Worm (Caenorhabditis elegans) whole organism, late embryonic: ENCODE measurements around the gene srj-4.

ENCODE experiments used
- C08G9.2 ChIP-seq: sonication (generic microtip); optimal IDR thresholded peaks from 2 replicates; lab custom pipeline; 2016; ENCODE audit warnings: mild to moderate bottlenecking, missing genetic modification characterization, moderate library complexity, missing compliant biosample characterization
- C38D4.7 ChIP-seq: fragments of 200-800 bp; sonication (Bioruptor generic); optimal IDR thresholded peaks from 2 replicates; lab custom pipeline; 2018; ENCODE audit warnings: mild to moderate bottlenecking, missing genetic modification characterization, moderate library complexity, missing compliant biosample characterization
- K02D7.2 ChIP-seq: sonication (generic microtip); optimal IDR thresholded peaks from 2 replicates; lab custom pipeline; 2017; ENCODE audit warnings: mild to moderate bottlenecking, missing genetic modification characterization, missing compliant biosample characterization
- K09A11.1 ChIP-seq: sonication (generic microtip); optimal IDR thresholded peaks from 2 replicates; lab custom pipeline; 2017; ENCODE audit warnings: antibody characterized with exemption, mild to moderate bottlenecking, missing genetic modification characterization, missing compliant biosample characterization; ENCODE audit not compliant: insufficient read depth
- T23F11.4 ChIP-seq: fragments of 200-800 bp; sonication (Bioruptor generic); optimal IDR thresholded peaks from 2 replicates; lab custom pipeline; 2018; ENCODE audit warnings: mild to moderate bottlenecking, missing genetic modification characterization, missing compliant biosample characterization
- Y22D7AL.16 ChIP-seq: sonication (generic microtip); optimal IDR thresholded peaks from 2 replicates; lab custom pipeline; 2016; ENCODE audit warnings: missing genetic modification characterization, missing compliant biosample characterization
- ceh-18 ChIP-seq: sonication (generic microtip); optimal IDR thresholded peaks from 2 replicates; lab custom pipeline; 2016; ENCODE audit warnings: missing genetic modification characterization, missing compliant biosample characterization
- ceh-2 ChIP-seq: sonication (generic microtip); optimal IDR thresholded peaks from 2 replicates; lab custom pipeline; 2016; ENCODE audit warnings: missing genotype, missing genetic modification characterization, missing compliant biosample characterization
- ceh-24 ChIP-seq: sonication (generic microtip); optimal IDR thresholded peaks from 2 replicates; lab custom pipeline; 2016; ENCODE audit warnings: mild to moderate bottlenecking, missing genetic modification characterization, missing compliant biosample characterization
- ceh-30 ChIP-seq: fragments of 150-350 bp; optimal IDR thresholded peaks from 2 replicates; lab custom pipeline; 2014; ENCODE audit warnings: missing biosample characterization, missing genetic modification characterization
- ceh-31 ChIP-seq: sonication (generic microtip); optimal IDR thresholded peaks from 2 replicates; lab custom pipeline; 2016; ENCODE audit warnings: missing genetic modification characterization, missing compliant biosample characterization
- ceh-48 ChIP-seq: sonication (generic microtip); optimal IDR thresholded peaks from 2 replicates; lab custom pipeline; 2016; ENCODE audit warnings: missing genetic modification characterization, inconsistent platforms, missing compliant biosample characterization
- ceh-6 ChIP-seq: fragments of 200-800 bp; sonication (Bioruptor generic); optimal IDR thresholded peaks from 2 replicates; lab custom pipeline; 2018; ENCODE audit warnings: mild to moderate bottlenecking, missing genetic modification characterization, missing compliant biosample characterization
- dmd-4 ChIP-seq: sonication (generic microtip); optimal IDR thresholded peaks from 2 replicates; lab custom pipeline; 2016; ENCODE audit warnings: borderline replicate concordance, missing genetic modification characterization, missing compliant biosample characterization
- dve-1 ChIP-seq: sonication (generic microtip); optimal IDR thresholded peaks from 2 replicates; lab custom pipeline; 2017; ENCODE audit warnings: antibody characterized with exemption, mild to moderate bottlenecking, missing genetic modification characterization, missing compliant biosample characterization
- elt-4 ChIP-seq: sonication (generic microtip); optimal IDR thresholded peaks from 2 replicates; lab custom pipeline; 2016; ENCODE audit warnings: missing genetic modification characterization, missing compliant biosample characterization
- fkh-10 ChIP-seq: fragments of 150-350 bp; optimal IDR thresholded peaks from 2 replicates; lab custom pipeline; 2014; ENCODE audit warnings: missing biosample characterization, missing genetic modification reagents, missing genetic modification characterization
- gmeb-2 ChIP-seq: sonication (generic microtip); optimal IDR thresholded peaks from 2 replicates; lab custom pipeline; 2016; ENCODE audit warnings: missing genetic modification characterization, inconsistent platforms, missing compliant biosample characterization
- hlh-15 ChIP-seq: sonication (generic microtip); optimal IDR thresholded peaks from 2 replicates; lab custom pipeline; 2016; ENCODE audit warnings: missing genetic modification characterization, missing compliant biosample characterization
- hlh-30 ChIP-seq: sonication (generic microtip); optimal IDR thresholded peaks from 2 replicates; lab custom pipeline; 2017; ENCODE audit warnings: antibody characterized with exemption, missing genetic modification characterization, missing compliant biosample characterization; ENCODE audit not compliant: insufficient read depth
- hlh-8 ChIP-seq: sonication (generic microtip); optimal IDR thresholded peaks from 2 replicates; lab custom pipeline; 2016; ENCODE audit warnings: missing genotype, missing genetic modification characterization, missing compliant biosample characterization
- mec-3 ChIP-seq: sonication (generic microtip); optimal IDR thresholded peaks from 2 replicates; lab custom pipeline; 2016; ENCODE audit warnings: borderline replicate concordance, missing genetic modification characterization, missing compliant biosample characterization
- nfya-1 ChIP-seq: sonication (generic microtip); optimal IDR thresholded peaks from 2 replicates; lab custom pipeline; 2017; ENCODE audit warnings: missing genetic modification characterization, mild to moderate bottlenecking, missing compliant biosample characterization, antibody characterized with exemption, moderate library complexity
- odd-2 ChIP-seq: sonication (generic microtip); optimal IDR thresholded peaks from 2 replicates; lab custom pipeline; 2017; ENCODE audit warnings: antibody characterized with exemption, mild to moderate bottlenecking, missing genetic modification characterization, missing compliant biosample characterization
- pat-9 ChIP-seq: fragments of 200-800 bp; sonication (Bioruptor generic); optimal IDR thresholded peaks from 2 replicates; lab custom pipeline; 2018; ENCODE audit warnings: mild to moderate bottlenecking, missing genetic modification characterization, moderate library complexity, missing compliant biosample characterization
- pha-2 ChIP-seq: sonication (generic microtip); optimal IDR thresholded peaks from 2 replicates; lab custom pipeline; 2017; ENCODE audit warnings: mild to moderate bottlenecking, missing genetic modification characterization, missing compliant biosample characterization
- pha-4 ChIP-seq: fragments of 150-350 bp; optimal IDR thresholded peaks from 2 replicates; lab custom pipeline; 2018; ENCODE audit warnings: missing biosample characterization, missing genetic modification reagents, missing genetic modification characterization
- ref-2 ChIP-seq: sonication (generic microtip); optimal IDR thresholded peaks from 2 replicates; lab custom pipeline; 2016; ENCODE audit warnings: missing genetic modification characterization, missing compliant biosample characterization
- rnt-1 ChIP-seq: sonication (generic microtip); optimal IDR thresholded peaks from 2 replicates; lab custom pipeline; 2016; ENCODE audit warnings: missing genetic modification characterization, missing compliant biosample characterization
- sox-4 ChIP-seq: sonication (generic microtip); optimal IDR thresholded peaks from 2 replicates; lab custom pipeline; 2017; ENCODE audit warnings: mild to moderate bottlenecking, missing genetic modification characterization, inconsistent platforms, missing compliant biosample characterization
- syd-9 ChIP-seq: sonication (generic microtip); optimal IDR thresholded peaks from 2 replicates; lab custom pipeline; 2016; ENCODE audit warnings: mild to moderate bottlenecking, missing genetic modification characterization, moderate library complexity, missing compliant biosample characterization
- tbx-2 ChIP-seq: sonication (generic microtip); optimal IDR thresholded peaks from 2 replicates; lab custom pipeline; 2016; ENCODE audit warnings: missing genetic modification characterization, missing compliant biosample characterization
- unc-42 ChIP-seq: sonication (generic microtip); optimal IDR thresholded peaks from 2 replicates; lab custom pipeline; 2016; ENCODE audit warnings: missing genotype, missing genetic modification characterization, missing compliant biosample characterization
- zip-5 ChIP-seq: sonication (generic microtip); optimal IDR thresholded peaks from 2 replicates; lab custom pipeline; 2016; ENCODE audit warnings: missing genetic modification characterization, missing compliant biosample characterization
- ztf-16 ChIP-seq: sonication (generic microtip); optimal IDR thresholded peaks from 2 replicates; lab custom pipeline; 2017; ENCODE audit warnings: missing genetic modification characterization, missing compliant biosample characterization

The srj-4 gene

DNA sequence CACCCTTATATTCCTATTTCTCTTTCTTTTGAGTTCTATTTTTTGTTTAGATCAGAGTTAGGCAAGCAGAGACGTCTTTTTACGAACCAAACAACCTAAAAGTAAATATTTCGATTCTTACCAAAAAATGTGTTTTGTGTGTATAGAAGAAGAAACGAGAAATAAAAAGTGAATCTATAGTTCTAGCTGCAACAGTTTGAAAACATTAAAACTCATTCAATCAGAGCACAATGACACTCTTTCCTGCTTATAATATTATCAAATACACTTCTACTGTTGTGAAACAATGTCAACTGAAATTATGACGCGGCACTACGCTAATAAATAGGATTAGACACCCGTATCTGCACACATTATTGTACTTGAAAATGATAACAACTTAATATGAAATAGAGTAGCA is 32.8 kb downstream of the srj-4 start, which contains the start of gene ZK836.3:
Gene ZK836.3, minus strand, starts transcription at position 101 of the 400 bp plus-strand sequence.
- TF ChIP-seq mec-3 (no peak), dmd-4 (tag; lab: Kevin White, UChicago) (no peak), T23F11.4 (GFP tag; lab: Kevin White, UChicago) (no peak), ceh-6 (GFP tag; lab: Kevin White, UChicago) (no peak), ceh-31 (no peak), C38D4.7 (GFP tag; lab: Kevin White, UChicago) (no peak), sox-4 (tag; lab: Kevin White, UChicago) (no peak)

DNA sequence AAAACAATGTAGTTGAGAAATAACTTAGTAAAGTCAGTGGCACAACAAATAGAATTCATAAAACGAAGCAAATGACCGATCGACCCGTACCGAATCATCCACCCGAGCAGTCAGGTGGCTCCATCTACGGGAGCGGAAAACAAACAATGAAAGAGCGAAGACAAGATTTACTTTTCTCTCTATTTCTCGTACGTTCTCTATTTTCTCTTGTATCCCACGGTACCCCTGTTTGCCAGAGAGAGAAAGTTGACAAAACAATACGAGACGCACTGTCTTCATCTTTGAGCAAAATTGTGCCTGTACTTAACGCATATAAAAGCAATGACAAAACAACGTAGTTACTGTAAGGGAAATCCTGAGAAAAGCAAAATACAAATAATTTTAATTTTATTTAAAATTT is 33.7 kb downstream of the srj-4 start:
- TF ChIP-seq C08G9.2 (tag; lab: Kevin White, UChicago) (no peak), sox-4 (tag; lab: Kevin White, UChicago) (no peak), ceh-48 (tag; lab: Kevin White, UChicago) (no peak), K02D7.2 (tag; lab: Kevin White, UChicago) (no peak), hlh-8 (tag; lab: Kevin White, UChicago) (no peak), ceh-2 (no peak), pha-4 (no peak), ceh-30 (no peak), gmeb-2 (tag; lab: Kevin White, UChicago) (no peak), odd-2 (no peak), syd-9 (no peak)

DNA sequence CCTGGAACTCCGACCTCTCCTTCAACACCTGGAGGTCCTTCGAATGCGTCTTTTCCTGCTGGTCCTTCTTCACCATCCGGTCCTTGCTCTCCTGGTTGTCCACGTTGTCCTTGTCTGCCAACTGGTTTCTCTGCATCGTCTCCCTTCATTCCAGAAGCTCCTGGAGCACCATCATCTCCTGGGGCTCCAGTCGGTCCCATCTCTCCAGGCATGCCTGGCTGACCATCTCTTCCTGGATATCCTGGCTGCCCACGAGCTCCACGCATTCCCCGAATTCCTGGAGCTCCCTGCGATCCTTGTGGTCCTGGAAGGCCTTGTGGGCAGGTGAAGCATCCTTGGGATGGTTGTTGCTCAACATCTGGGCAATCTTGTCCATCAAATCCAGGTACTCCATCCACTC is 34.7 kb downstream of the srj-4 start:
- TF ChIP-seq ceh-24 (tag; lab: Kevin White, UChicago) (no peak), pat-9 (no peak), elt-4 (peak; percentile 39), ceh-6 (GFP tag; lab: Kevin White, UChicago) (no peak), sox-4 (tag; lab: Kevin White, UChicago) (no peak)

- TF ChIP-seq rnt-1 (tag; lab: Kevin White, UChicago) = peak; percentile 4
- TF ChIP-seq ztf-16 = no peak
Measured at ce11 chrV:12198545-12198944, 35.5 kb downstream of the srj-4 start, which contains the start of gene lon-3. Gene lon-3, minus strand, starts transcription at chrV:12198645.

- TF ChIP-seq ref-2 (tag; lab: Kevin White, UChicago) (no peak), Y22D7AL.16 (tag; lab: Kevin White, UChicago) (no peak), dve-1 (tag; lab: Kevin White, UChicago) (no peak), K09A11.1 (tag; lab: Kevin White, UChicago) (no peak), elt-4 (no peak), hlh-30 (tag; lab: Kevin White, UChicago) (no peak), pha-2 (no peak), ceh-18 (tag; lab: Kevin White, UChicago) (no peak), ceh-6 (GFP tag; lab: Kevin White, UChicago) (no peak), fkh-10 (no peak), ceh-48 (tag; lab: Kevin White, UChicago) (no peak), ceh-2 (no peak), tbx-2 (tag; lab: Kevin White, UChicago) (no peak), nfya-1 (tag; lab: Kevin White, UChicago) (no peak), K02D7.2 (tag; lab: Kevin White, UChicago) (no peak), zip-5 (tag; lab: Kevin White, UChicago) (no peak), hlh-15 (tag; lab: Kevin White, UChicago) (no peak), unc-42 (tag; lab: Kevin White, UChicago) (no peak), syd-9 (no peak)
- TF ChIP-seq, all 69 proteins: peak for 0
Measured at ce11 chrV:12199474-12199873, 36.5 kb downstream of the srj-4 start.
